Worm (Caenorhabditis elegans): ENCODE results near the gene egl-17.

The egl-17 gene

ce11 chrX:489635-490105, at the start of gene egl-17:
Gene egl-17, plus strand, starts transcription at chrX:489685.
- no peak for TF ChIP-seq akir-1 (GFP tag; optimal IDR thresholded peaks at IDR 0.05)
- TF ChIP-seq T26A5.8 (tag; optimal IDR thresholded peaks at IDR 0.05), result peak; percentile 63
- TF ChIP-seq ztf-18 (tag; optimal IDR thresholded peaks at IDR 0.05), result peak; percentile 72
- TF ChIP-seq attf-5 (GFP tag; optimal IDR thresholded peaks at IDR 0.05), result peak; percentile 77
- peak; percentile 49 for TF ChIP-seq F22D6.2 (tag; optimal IDR thresholded peaks at IDR 0.05)
- peak; percentile 80 for TF ChIP-seq somi-1 (GFP tag; optimal IDR thresholded peaks at IDR 0.05)
- TF ChIP-seq pbrm-1 (GFP tag; IDR thresholded peaks at IDR 0.05), result peak; percentile 75
- TF ChIP-seq zfh-2 (GFP tag; conservative IDR thresholded peaks at IDR 0.05), result no peak; the same call in 1 of the 2 replicates
- peak; percentile 79 for TF ChIP-seq hlh-12 (tag; optimal IDR thresholded peaks at IDR 0.05)
- peak; percentile 85 for TF ChIP-seq chd-7 (tag; optimal IDR thresholded peaks at IDR 0.05)
- TF ChIP-seq ztf-22 (GFP tag; optimal IDR thresholded peaks at IDR 0.05), result peak; percentile 52
- TF ChIP-seq snpc-1.1 (tag; optimal IDR thresholded peaks at IDR 0.05; ENCODE audit: insufficient read depth), result peak; percentile 75
- peak; percentile 90 for TF ChIP-seq nfyb-1 (GFP tag; IDR thresholded peaks at IDR 0.05)
- TF ChIP-seq tbx-9 (tag; optimal IDR thresholded peaks at IDR 0.05; ENCODE audit: borderline replicate concordance), result peak; percentile 66
- peak; percentile 65; the same call in 1 of the 2 replicates for TF ChIP-seq Y53F4B.3 (GFP tag; IDR thresholded peaks at IDR 0.05)
- 0 out of 2 replicates have a peak, but pooled peaks have one; percentile 76 for TF ChIP-seq ceh-58 (GFP tag; IDR thresholded peaks at IDR 0.05)
- 0 out of 2 replicates have a peak, but pooled peaks have one; percentile 15 for TF ChIP-seq let-526 (GFP tag; IDR thresholded peaks at IDR 0.05)
- no peak for TF ChIP-seq efl-1 (GFP tag; optimal IDR thresholded peaks at IDR 0.05)
- TF ChIP-seq B0019.2 (GFP tag; conservative IDR thresholded peaks at IDR 0.05), result peak; percentile 55; the same call in 1 of the 2 replicates
- TF ChIP-seq hmg-20 (GFP tag; IDR thresholded peaks at IDR 0.05), result peak; percentile 82
- TF ChIP-seq C17E4.6 (GFP tag; IDR thresholded peaks at IDR 0.05), result peak; percentile 64; the same call in 1 of the 2 replicates
- TF ChIP-seq lin-35 (GFP tag; optimal IDR thresholded peaks at IDR 0.05), result peak in 1 of 3 experiments; percentile 79
- peak; percentile 68 for TF ChIP-seq mcd-1 (GFP tag; IDR thresholded peaks at IDR 0.05)
- TF ChIP-seq B0336.3 (GFP tag; IDR thresholded peaks at IDR 0.05), result peak; percentile 84
- no peak; the same call in 1 of the 2 replicates for TF ChIP-seq Y67H2A.10 (GFP tag; conservative IDR thresholded peaks at IDR 0.05)
- no peak for TF ChIP-seq pha-4 (tag; optimal IDR thresholded peaks at IDR 0.05)
- TF ChIP-seq lsl-1 (GFP tag; optimal IDR thresholded peaks at IDR 0.05), result peak; percentile 28
- TF ChIP-seq ztf-26 (tag; optimal IDR thresholded peaks at IDR 0.05), result peak; percentile 82
- TF ChIP-seq F52B5.7 (tag; optimal IDR thresholded peaks at IDR 0.05), result peak; percentile 86
- peak; percentile 59; the same call in 1 of the 2 replicates for TF ChIP-seq nhr-120 (GFP tag; IDR thresholded peaks at IDR 0.05)
- TF ChIP-seq madf-8 (GFP tag; conservative IDR thresholded peaks at IDR 0.05), result 0 out of 2 replicates have a peak, but pooled peaks have one; percentile 9
- peak; percentile 28 for TF ChIP-seq F10E7.11 (tag; optimal IDR thresholded peaks at IDR 0.05)
- peak; percentile 74; the same call in 1 of the 2 replicates for TF ChIP-seq ztf-6 (GFP tag; IDR thresholded peaks at IDR 0.05)
- TF ChIP-seq sdz-38 (tag; optimal IDR thresholded peaks at IDR 0.05), result peak; percentile 22
- peak; percentile 89 for TF ChIP-seq aptf-3 (GFP tag; IDR thresholded peaks at IDR 0.05)
- peak; percentile 71 for TF ChIP-seq C06A6.2 (GFP tag; conservative IDR thresholded peaks at IDR 0.05)
- peak; percentile 79 for TF ChIP-seq mes-4 (tag; optimal IDR thresholded peaks at IDR 0.05)
- TF ChIP-seq ceh-91 (GFP tag; IDR thresholded peaks at IDR 0.05), result peak; percentile 54
- peak; percentile 69 for TF ChIP-seq K12H6.12 (tag; optimal IDR thresholded peaks at IDR 0.05)
- peak; percentile 90 for TF ChIP-seq nhr-27 (tag; optimal IDR thresholded peaks at IDR 0.05)
- peak; percentile 83 for TF ChIP-seq Y53G8AR.9 (GFP tag; conservative IDR thresholded peaks at IDR 0.05)
- TF ChIP-seq attf-6 (GFP tag; IDR thresholded peaks at IDR 0.05), result 0 out of 2 replicates have a peak, but pooled peaks have one; percentile 19
- TF ChIP-seq snpc-3.4 (tag; optimal IDR thresholded peaks at IDR 0.05), result peak; percentile 73
- peak; percentile 94 for TF ChIP-seq mxl-1 (tag; optimal IDR thresholded peaks at IDR 0.05)
- TF ChIP-seq ceh-100 (GFP tag; IDR thresholded peaks at IDR 0.05), result peak; percentile 67; the same call in 1 of the 2 replicates
- peak; percentile 87 for TF ChIP-seq athp-1 (tag; optimal IDR thresholded peaks at IDR 0.05)
- TF ChIP-seq F23B12.7 (tag; optimal IDR thresholded peaks at IDR 0.05; ENCODE audit: insufficient read depth), result peak; percentile 78
- 0 out of 2 replicates have a peak, but pooled peaks have one; percentile 83 for TF ChIP-seq bed-1 (GFP tag; IDR thresholded peaks at IDR 0.05)

Measured in whole organism, young adult.